Worm (Caenorhabditis elegans): ENCODE measurements around the gene fbxc-50.

Gene fbxc-50

DNA sequence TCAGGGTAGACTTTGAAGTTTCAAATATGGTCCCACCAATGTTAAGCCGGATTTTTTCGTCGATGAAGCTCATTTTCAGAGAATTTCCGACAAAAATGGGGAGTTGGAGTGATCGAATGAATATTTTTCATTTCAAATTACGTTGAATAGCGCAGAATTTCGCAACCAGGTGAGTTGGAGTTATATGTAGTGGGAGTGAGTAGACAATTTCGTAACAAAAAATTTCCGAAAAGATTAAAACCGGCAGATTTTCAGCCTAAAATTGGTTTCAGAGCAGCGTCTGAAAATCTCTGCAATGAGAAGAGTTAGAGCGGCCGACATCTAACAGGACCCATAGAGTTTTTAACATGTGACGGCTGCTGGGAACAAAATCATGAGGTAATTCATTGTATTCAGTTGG is 39.2 kb downstream of the fbxc-50 start, which contains the start of gene sdz-35:
Gene sdz-35, minus strand, starts transcription at position 101 of the 400 bp plus-strand sequence.
- TF ChIP-seq Y105C5A.15 (GFP tag; IDR thresholded peaks at IDR 0.05) (no peak), hif-1 (tag; optimal IDR thresholded peaks at IDR 0.05) (no peak), aly-2 (tag; optimal IDR thresholded peaks at IDR 0.05) (no peak), T26A8.4 (GFP tag; IDR thresholded peaks at IDR 0.05) (no peak), ZK337.2 (GFP tag; IDR thresholded peaks at IDR 0.05) (no peak), dpl-1 (GFP tag; optimal IDR thresholded peaks at IDR 0.05) (no peak), madf-9 (GFP tag; conservative IDR thresholded peaks at IDR 0.05) (no peak), hlh-11 (tag; optimal IDR thresholded peaks at IDR 0.05) (no peak), T20F7.1 (GFP tag; optimal IDR thresholded peaks at IDR 0.05) (no peak), dmd-9 (GFP tag; IDR thresholded peaks at IDR 0.05) (no peak), zag-1 (tag; optimal IDR thresholded peaks at IDR 0.05) (no peak), daf-12 (tag; optimal IDR thresholded peaks at IDR 0.05) (no peak), nhr-237 (tag; optimal IDR thresholded peaks at IDR 0.05) (no peak), ctbp-1 (GFP tag; IDR thresholded peaks at IDR 0.05) (no peak), dve-1 (tag; optimal IDR thresholded peaks at IDR 0.05; ENCODE audit: insufficient read depth) (no peak), rbr-2 (tag; optimal IDR thresholded peaks at IDR 0.05) (no peak), set-16 (GFP tag; IDR thresholded peaks at IDR 0.05) (no peak)

DNA sequence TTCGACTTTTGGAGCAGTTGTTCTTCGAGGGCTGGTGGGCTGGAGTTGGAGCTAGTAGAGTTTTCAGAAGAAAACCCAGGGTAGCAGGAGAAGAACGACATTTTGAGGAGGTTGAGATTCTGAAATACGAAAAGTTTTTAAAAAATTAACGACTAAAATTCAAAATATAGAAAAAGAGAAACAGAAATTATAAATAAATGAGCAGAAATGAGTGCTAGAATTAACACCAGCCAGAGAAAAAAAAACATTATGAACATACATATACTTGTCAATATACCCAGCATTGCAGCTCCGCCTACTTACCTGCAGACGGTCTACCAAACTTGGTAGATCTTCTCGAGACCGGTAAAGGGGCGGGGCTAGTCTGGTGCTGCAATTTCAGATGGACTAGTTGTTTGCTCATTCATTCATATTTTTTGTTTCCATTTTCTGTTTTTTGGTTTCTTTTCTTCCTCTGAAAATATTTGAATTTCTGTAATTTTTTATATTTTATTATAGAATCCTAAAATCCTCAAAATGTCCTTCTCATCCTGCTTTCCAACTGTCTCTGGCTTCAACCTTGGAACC is 41.4 kb downstream of the fbxc-50 start, which contains the start of the genes ZC239.20 and ZC239.21:
Gene ZC239.20, minus strand, starts transcription at position 101 of the 567 bp plus-strand sequence.
Gene ZC239.21, plus strand, starts transcription at position 517 of the 567 bp plus-strand sequence.
- TF ChIP-seq zfp-2 (tag; optimal IDR thresholded peaks at IDR 0.05): no peak
- TF ChIP-seq zfp-3 (GFP tag; conservative IDR thresholded peaks at IDR 0.05): no peak
- TF ChIP-seq nhr-76 (tag; optimal IDR thresholded peaks at IDR 0.05): no peak
- no peak for TF ChIP-seq pqm-1 (tag; optimal IDR thresholded peaks at IDR 0.05)
- TF ChIP-seq gei-8 (GFP tag; optimal IDR thresholded peaks at IDR 0.05): no peak
- no peak for TF ChIP-seq lin-39 (tag; optimal IDR thresholded peaks at IDR 0.05)
- no peak for TF ChIP-seq sdz-12 (GFP tag; optimal IDR thresholded peaks at IDR 0.05)
- TF ChIP-seq cey-2 (tag; optimal IDR thresholded peaks at IDR 0.05; ENCODE audit: borderline replicate concordance, insufficient read depth): no peak

DNA sequence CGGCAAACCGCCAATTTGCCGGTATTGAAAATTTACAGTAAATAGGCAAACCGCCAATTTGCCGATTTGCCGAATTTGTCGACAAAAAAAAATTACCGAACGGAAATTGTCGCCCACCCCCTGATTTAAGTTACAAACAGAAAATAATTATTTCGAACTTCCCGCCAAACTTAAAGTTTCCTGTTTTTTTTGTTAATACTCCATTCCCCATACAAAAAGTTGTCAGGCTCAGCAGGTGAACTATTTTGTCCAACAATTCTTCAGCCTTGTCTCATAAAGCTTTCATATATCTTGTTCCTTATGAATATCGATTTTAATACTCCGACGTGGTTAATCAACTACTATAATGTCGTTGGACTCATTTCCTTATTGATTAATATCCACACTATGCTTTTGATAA is 44.5 kb downstream of the fbxc-50 start, which contains the start of gene sri-50:
Gene sri-50, plus strand, starts transcription at position 301 of the 400 bp plus-strand sequence.
- TF ChIP-seq aha-1 (tag) (peak; percentile 5), F37D6.2 (tag; optimal IDR thresholded peaks at IDR 0.05) (no peak)

DNA sequence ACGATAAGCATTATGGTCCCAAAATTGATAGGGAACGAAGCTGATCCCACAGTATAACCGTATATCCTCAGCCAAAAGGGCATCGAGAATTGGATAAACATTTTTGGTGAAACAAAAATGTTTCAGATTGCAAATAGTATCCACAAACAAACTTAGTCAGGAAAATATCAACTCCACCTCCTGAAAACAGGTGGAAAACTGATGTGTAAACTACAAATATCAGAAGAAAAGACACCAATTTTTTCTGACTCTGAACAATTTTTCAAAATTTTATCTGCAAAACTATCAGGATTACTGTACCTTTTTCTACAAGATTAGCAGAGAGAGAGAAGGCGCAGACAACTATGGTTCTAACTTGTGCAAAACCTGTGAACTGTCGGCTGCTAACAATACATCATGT is 45.4 kb downstream of the fbxc-50 start, which contains the start of gene sri-53:
Gene sri-53, minus strand, starts transcription at position 101 of the 400 bp plus-strand sequence.
- no peak for TF ChIP-seq nhr-6 (tag; optimal IDR thresholded peaks at IDR 0.05)
- no peak for TF ChIP-seq ceh-20 (GFP tag; IDR thresholded peaks at IDR 0.05)
- no peak for TF ChIP-seq ZK337.2 (GFP tag; IDR thresholded peaks at IDR 0.05)
- no peak for TF ChIP-seq nhr-25 (tag; optimal IDR thresholded peaks at IDR 0.05; ENCODE audit: borderline replicate concordance, insufficient read depth)
- no peak for TF ChIP-seq tra-1 (GFP tag; IDR thresholded peaks at IDR 0.05)
- no peak for TF ChIP-seq mes-2 (tag; optimal IDR thresholded peaks at IDR 0.05; ENCODE audit: poor library complexity, severe bottlenecking)
- TF ChIP-seq cey-2 (tag; optimal IDR thresholded peaks at IDR 0.05; ENCODE audit: borderline replicate concordance, insufficient read depth): no peak
- TF ChIP-seq dmd-8 (GFP tag; IDR thresholded peaks at IDR 0.05): no peak
- no peak for TF ChIP-seq snpc-1.2 (GFP tag; IDR thresholded peaks at IDR 0.05)
- TF ChIP-seq F44E2.7 (GFP tag; IDR thresholded peaks at IDR 0.05): no peak
- TF ChIP-seq rbr-2 (tag; optimal IDR thresholded peaks at IDR 0.05): no peak
- TF ChIP-seq spr-3 (GFP tag; optimal IDR thresholded peaks at IDR 0.05): no peak
- TF ChIP-seq zfp-3 (GFP tag; conservative IDR thresholded peaks at IDR 0.05): no peak
- TF ChIP-seq madf-5 (GFP tag; IDR thresholded peaks at IDR 0.05): no peak
